Fruit fly (Drosophila melanogaster): ENCODE measurements around the gene CG13731.

CG13731 gene

DNA sequence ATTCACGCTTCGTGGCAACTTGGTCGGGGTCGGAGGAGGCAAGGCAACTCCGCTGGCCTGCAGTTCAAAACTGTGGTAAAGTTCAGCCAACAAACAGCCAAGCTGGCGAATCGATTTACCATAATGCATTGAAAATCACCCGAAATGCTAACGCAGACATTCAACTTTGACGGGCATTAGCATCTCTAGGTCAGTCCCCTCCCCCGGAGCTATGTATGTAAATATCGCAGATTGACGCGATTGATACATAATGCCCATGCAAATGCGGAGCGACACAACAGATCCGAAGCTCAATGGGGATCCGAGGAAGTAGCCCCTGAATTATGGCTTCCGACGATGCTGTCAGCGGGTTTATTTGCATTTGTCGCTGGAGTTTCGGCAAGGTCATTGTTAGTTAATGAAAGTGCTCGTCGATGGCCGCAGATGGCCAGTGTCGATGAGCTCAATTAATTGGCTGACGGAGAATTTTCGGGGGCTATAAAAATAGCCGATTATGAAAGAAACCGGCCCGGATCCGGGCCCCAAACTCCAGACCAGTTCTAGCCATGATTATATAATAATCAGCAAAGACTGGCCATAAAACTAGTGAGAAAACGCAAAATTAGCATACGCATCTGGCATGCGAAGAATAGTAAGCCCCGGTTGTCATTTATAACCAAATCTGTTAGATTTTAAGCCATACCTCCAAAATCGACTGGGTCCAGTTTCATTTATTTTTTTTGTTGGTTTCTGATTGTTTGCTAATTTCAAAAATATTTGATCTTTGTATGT, 2.0 kb downstream of the CG13731 start:
- TF ChIP-seq E2f2 (GFP tag; IDR thresholded peaks at IDR 0.05) (no peak), CG32532 (GFP tag; IDR thresholded peaks at IDR 0.05) (0 out of 2 replicates have a peak, but pooled peaks have one; percentile 5), yki (optimal IDR thresholded peaks at IDR 0.05) (no peak), aop (GFP tag; IDR thresholded peaks at IDR 0.05) (no peak), Hr78 (GFP tag; optimal IDR thresholded peaks at IDR 0.05) (peak in 1 of 2 experiments; percentile 59), insv (GFP tag; optimal IDR thresholded peaks at IDR 0.05) (no peak), esg (GFP tag; conservative IDR thresholded peaks at IDR 0.05) (no peak), CG3995 (GFP tag; optimal IDR thresholded peaks at IDR 0.05) (no peak), ase (GFP tag; IDR thresholded peaks at IDR 0.05) (no peak), sr (GFP tag; IDR thresholded peaks at IDR 0.05) (no peak), chinmo (GFP tag; IDR thresholded peaks at IDR 0.05; ENCODE audit: partially characterized antibody) (peak; percentile 79; the same call in 1 of the 4 replicates), sug (tag; optimal IDR thresholded peaks at IDR 0.05) (no peak), hth (optimal IDR thresholded peaks at IDR 0.05) (no peak), Awh (GFP tag; IDR thresholded peaks at IDR 0.05) (peak; percentile 28; the same call in 1 of the 2 replicates), zfh2 (GFP tag; optimal IDR thresholded peaks at IDR 0.05) (no peak), MBD-R2 (GFP tag; IDR thresholded peaks at IDR 0.05) (no peak), CG13894 (tag; optimal IDR thresholded peaks at IDR 0.05) (peak; percentile 65), Pdp1 (GFP tag; optimal IDR thresholded peaks at IDR 0.05) (peak in 1 of 2 experiments; percentile 84), bbx (GFP tag; IDR thresholded peaks at IDR 0.05; ENCODE audit: partially characterized antibody) (no peak), vvl (GFP tag; IDR thresholded peaks at IDR 0.05) (peak; percentile 89), pho (GFP tag; optimal IDR thresholded peaks at IDR 0.05) (no peak), Scr (GFP tag; IDR thresholded peaks at IDR 0.05; ENCODE audit: partially characterized antibody) (no peak), CG3407 (GFP tag; optimal IDR thresholded peaks at IDR 0.05) (no peak), oc (tag; optimal IDR thresholded peaks at IDR 0.05) (peak; percentile 26), HLH4C (GFP tag; IDR thresholded peaks at IDR 0.05; ENCODE audit: partially characterized antibody) (no peak), crp (GFP tag; optimal IDR thresholded peaks at IDR 0.05) (no peak), CG12769 (tag; optimal IDR thresholded peaks at IDR 0.05) (peak; percentile 61), onecut (GFP tag; IDR thresholded peaks at IDR 0.05) (no peak), Eip74EF (GFP tag; optimal IDR thresholded peaks at IDR 0.05) (peak in 1 of 2 experiments; percentile 28), ERR (GFP tag; optimal IDR thresholded peaks at IDR 0.05) (no peak), Hmr (GFP tag; optimal IDR thresholded peaks at IDR 0.05) (no peak), abd-A (tag; optimal IDR thresholded peaks at IDR 0.05) (peak; percentile 61), ftz-f1 (GFP tag; optimal IDR thresholded peaks at IDR 0.05) (peak; percentile 2), Neu2 (GFP tag; optimal IDR thresholded peaks at IDR 0.05; ENCODE audit: borderline replicate concordance) (no peak)

- TF ChIP-seq CTCF (GFP tag; optimal IDR thresholded peaks at IDR 0.05) (peak; percentile 65), Dbx (GFP tag; IDR thresholded peaks at IDR 0.05) (0 out of 3 replicates have a peak, but pooled peaks have one; percentile 42), so (GFP tag; IDR thresholded peaks at IDR 0.05) (no peak), ranshi (GFP tag; IDR thresholded peaks at IDR 0.05) (no peak), Med (GFP tag) (peak; percentile 33), gce (GFP tag; IDR thresholded peaks at IDR 0.05) (no peak), CG6654 (GFP tag; optimal IDR thresholded peaks at IDR 0.05) (no peak), Max (GFP tag; optimal IDR thresholded peaks at IDR 0.05) (no peak), H15 (GFP tag; IDR thresholded peaks at IDR 0.05) (0 out of 3 replicates have a peak, but pooled peaks have one; percentile 13), CG6791 (GFP tag; IDR thresholded peaks at IDR 0.05; ENCODE audit: partially characterized antibody) (0 out of 3 replicates have a peak, but pooled peaks have one; percentile 15), Bdp1 (GFP tag; optimal IDR thresholded peaks at IDR 0.05) (no peak)
Observed at dm6 chr3L:17383714-17384113, 5.0 kb downstream of the CG13731 start.
